Worm (Caenorhabditis elegans): ENCODE results near the gene fbxa-102.

The fbxa-102 gene

ce11 chrV:17493732-17494131 is at the start of gene fbxa-102:
TSS of gene fbxa-102 (minus strand) at chrV:17493832.
- no peak for TF ChIP-seq lin-32 (GFP tag; optimal IDR thresholded peaks at IDR 0.05)
- TF ChIP-seq lsy-2 (tag; optimal IDR thresholded peaks at IDR 0.05), result no peak
- TF ChIP-seq zip-8 (tag; optimal IDR thresholded peaks at IDR 0.05), result no peak
- no peak for TF ChIP-seq snpc-4 (tag; optimal IDR thresholded peaks at IDR 0.05)
- TF ChIP-seq unc-120 (tag; optimal IDR thresholded peaks at IDR 0.05; ENCODE audit: poor library complexity, severe bottlenecking), result no peak
- TF ChIP-seq drap-1 (GFP tag; optimal IDR thresholded peaks at IDR 0.05), result no peak

- TF ChIP-seq nhr-237 (tag; optimal IDR thresholded peaks at IDR 0.05) (no peak), elt-3 (tag; optimal IDR thresholded peaks at IDR 0.05) (no peak), drap-1 (GFP tag; optimal IDR thresholded peaks at IDR 0.05) (peak; percentile 10)
Measured at ce11 chrV:17542304-17542703, 48.7 kb upstream of the fbxa-102 start.

ce11 chrV:17540295-17540694 is 46.7 kb upstream of the fbxa-102 start, which contains the start of gene srz-25:
TSS of gene srz-25 (plus strand) at chrV:17540595.
- no peak for TF ChIP-seq lsy-2 (tag; optimal IDR thresholded peaks at IDR 0.05)
- TF ChIP-seq ceh-43 (GFP tag; optimal IDR thresholded peaks at IDR 0.05), result no peak
- TF ChIP-seq nhr-76 (tag; optimal IDR thresholded peaks at IDR 0.05), result no peak
- no peak for TF ChIP-seq unc-62 (GFP tag; optimal IDR thresholded peaks at IDR 0.05)
- no peak for TF ChIP-seq sptf-1 (tag; optimal IDR thresholded peaks at IDR 0.05)
- no peak for TF ChIP-seq ceh-39 (tag; optimal IDR thresholded peaks at IDR 0.05)
- no peak for TF ChIP-seq lin-32 (GFP tag; optimal IDR thresholded peaks at IDR 0.05)
- no peak for TF ChIP-seq sem-2 (GFP tag; optimal IDR thresholded peaks at IDR 0.05)
- TF ChIP-seq nhr-28 (tag; optimal IDR thresholded peaks at IDR 0.05), result no peak
- TF ChIP-seq ceh-83 (GFP tag; optimal IDR thresholded peaks at IDR 0.05), result no peak
- no peak for TF ChIP-seq flh-1 (GFP tag; optimal IDR thresholded peaks at IDR 0.05)
- TF ChIP-seq nhr-237 (tag; optimal IDR thresholded peaks at IDR 0.05), result no peak
- TF ChIP-seq bed-3 (GFP tag; optimal IDR thresholded peaks at IDR 0.05), result no peak
- TF ChIP-seq pha-4 (tag; optimal IDR thresholded peaks at IDR 0.05), result no peak
- no peak for TF ChIP-seq drap-1 (GFP tag; optimal IDR thresholded peaks at IDR 0.05)
- TF ChIP-seq M03D4.4 (tag; optimal IDR thresholded peaks at IDR 0.05), result no peak
- no peak for TF ChIP-seq elt-1 (tag; optimal IDR thresholded peaks at IDR 0.05; ENCODE audit: borderline replicate concordance, insufficient read depth)
- no peak for TF ChIP-seq lin-13 (tag; optimal IDR thresholded peaks at IDR 0.05)
- no peak for TF ChIP-seq ces-1 (GFP tag; optimal IDR thresholded peaks at IDR 0.05)

- no peak for TF ChIP-seq ces-1 (GFP tag; optimal IDR thresholded peaks at IDR 0.05)
- no peak for TF ChIP-seq nhr-237 (tag; optimal IDR thresholded peaks at IDR 0.05)
- no peak for TF ChIP-seq ceh-43 (GFP tag; optimal IDR thresholded peaks at IDR 0.05)
- TF ChIP-seq unc-39 (tag; optimal IDR thresholded peaks at IDR 0.05), result no peak
- TF ChIP-seq nhr-76 (tag; optimal IDR thresholded peaks at IDR 0.05), result no peak
- TF ChIP-seq hlh-1 (tag; optimal IDR thresholded peaks at IDR 0.05), result peak; percentile 68
- TF ChIP-seq ham-2 (GFP tag; optimal IDR thresholded peaks at IDR 0.05), result no peak
- TF ChIP-seq ceh-83 (GFP tag; optimal IDR thresholded peaks at IDR 0.05), result no peak
- TF ChIP-seq elt-3 (tag; optimal IDR thresholded peaks at IDR 0.05), result no peak
- TF ChIP-seq blmp-1 (tag; optimal IDR thresholded peaks at IDR 0.05), result no peak
- TF ChIP-seq ceh-39 (tag; optimal IDR thresholded peaks at IDR 0.05), result no peak
- peak; percentile 67 for TF ChIP-seq unc-120 (tag; optimal IDR thresholded peaks at IDR 0.05; ENCODE audit: poor library complexity, severe bottlenecking)
- TF ChIP-seq nhr-2 (tag; optimal IDR thresholded peaks at IDR 0.05), result no peak
- no peak for TF ChIP-seq sptf-1 (tag; optimal IDR thresholded peaks at IDR 0.05)
Measured at ce11 chrV:17539289-17539688, 45.7 kb upstream of the fbxa-102 start.

- TF ChIP-seq unc-39 (tag; optimal IDR thresholded peaks at IDR 0.05) (no peak), drap-1 (GFP tag; optimal IDR thresholded peaks at IDR 0.05) (peak; percentile 38)
Measured at ce11 chrV:17538279-17538896, 44.8 kb upstream of the fbxa-102 start, which contains the start of gene C18D4.6. TSS of gene C18D4.6 (minus strand) at chrV:17538375.

- TF ChIP-seq nhr-2 (tag; optimal IDR thresholded peaks at IDR 0.05) (no peak), lin-32 (GFP tag; optimal IDR thresholded peaks at IDR 0.05) (no peak), zip-8 (tag; optimal IDR thresholded peaks at IDR 0.05) (no peak), snpc-4 (tag; optimal IDR thresholded peaks at IDR 0.05) (no peak)
Measured at ce11 chrV:17533200-17533599, 39.6 kb upstream of the fbxa-102 start.
